Fruit fly (Drosophila melanogaster) whole organism, prepupa: ENCODE data around the gene CG11656.

Experiments
- Blimp-1 ChIP-seq: fragments of 200-800 bp; sonication (Bioruptor generic); optimal IDR thresholded peaks from 3 replicates; lab custom pipeline; 2017; ENCODE audit warnings: missing biosample characterization, missing genetic modification characterization, mild to moderate bottlenecking, moderate library complexity, missing genetic modification reagents
- CG10631 ChIP-seq: fragments of 200-800 bp; sonication (Bioruptor generic); optimal IDR thresholded peaks from 2 replicates; lab custom pipeline; 2016; ENCODE audit warnings: missing biosample characterization, missing genetic modification characterization
- CG10669 ChIP-seq: fragments of 200-800 bp; sonication (Bioruptor generic); optimal IDR thresholded peaks from 3 replicates; lab custom pipeline; 2018; ENCODE audit warnings: missing biosample characterization, mild to moderate bottlenecking, missing genetic modification characterization, moderate library complexity
- CG11762 ChIP-seq: fragments of 200-800 bp; sonication (Bioruptor generic); optimal IDR thresholded peaks from 3 replicates; lab custom pipeline; 2016; ENCODE audit warnings: missing biosample characterization, missing genetic modification characterization; ENCODE audit not compliant: insufficient read depth
- CG11902 ChIP-seq: fragments of 200-800 bp; sonication (Bioruptor generic); optimal IDR thresholded peaks from 3 replicates; lab custom pipeline; 2016; ENCODE audit warnings: missing biosample characterization, missing genetic modification characterization
- CG15336 ChIP-seq: fragments of 200-800 bp; sonication (Bioruptor generic); IDR thresholded peaks from 2 replicates; pipeline ENCODE4 v1.3.6; 2022; ENCODE audit warnings: missing biosample characterization, missing genetic modification characterization
- CG16779 ChIP-seq: fragments of 200-800 bp; sonication (Bioruptor generic); optimal IDR thresholded peaks from 3 replicates; lab custom pipeline; 2017; ENCODE audit warnings: missing biosample characterization, mild to moderate bottlenecking, missing genetic modification characterization
- CG3032 ChIP-seq: fragments of 200-800 bp; optimal IDR thresholded peaks from 2 replicates; lab custom pipeline; 2019; ENCODE audit warnings: missing biosample characterization, mild to moderate bottlenecking, missing genetic modification characterization, moderate library complexity
- CG31627 ChIP-seq: fragments of 200-800 bp; sonication (Bioruptor generic); optimal IDR thresholded peaks from 3 replicates; lab custom pipeline; 2016; ENCODE audit warnings: missing biosample characterization, missing genetic modification characterization
- CG32006 ChIP-seq: fragments of 200-800 bp; sonication (Bioruptor generic); optimal IDR thresholded peaks from 3 replicates; lab custom pipeline; 2017; ENCODE audit warnings: missing biosample characterization, mild to moderate bottlenecking, missing genetic modification characterization
- CG34406 ChIP-seq: fragments of 200-800 bp; sonication (Bioruptor generic); optimal IDR thresholded peaks from 3 replicates; lab custom pipeline; 2016; ENCODE audit warnings: missing biosample characterization, missing genetic modification characterization
- CG3919 ChIP-seq: fragments of 200-800 bp; sonication (Bioruptor generic); optimal IDR thresholded peaks from 3 replicates; lab custom pipeline; 2016; ENCODE audit warnings: missing biosample characterization, missing genetic modification characterization
- CG4318 ChIP-seq: fragments of 200-800 bp; sonication (Bioruptor generic); optimal IDR thresholded peaks from 3 replicates; lab custom pipeline; 2017; ENCODE audit warnings: missing biosample characterization, mild to moderate bottlenecking, missing genetic modification characterization
- CG6276 ChIP-seq: fragments of 200-800 bp; sonication (Bioruptor generic); optimal IDR thresholded peaks from 2 replicates; lab custom pipeline; 2017; ENCODE audit warnings: missing biosample characterization, mild to moderate bottlenecking, missing genetic modification characterization
- CG6792 ChIP-seq: fragments of 200-800 bp; sonication (Bioruptor generic); optimal IDR thresholded peaks from 3 replicates; lab custom pipeline; 2016; ENCODE audit warnings: missing biosample characterization, missing genetic modification characterization
- CG6808 ChIP-seq: fragments of 200-800 bp; sonication (Bioruptor generic); optimal IDR thresholded peaks from 3 replicates; lab custom pipeline; 2017; ENCODE audit warnings: missing biosample characterization, missing genetic modification characterization, mild to moderate bottlenecking, moderate library complexity, missing genetic modification reagents
- CG6854 ChIP-seq: fragments of 200-800 bp; sonication (Bioruptor generic); optimal IDR thresholded peaks from 2 replicates; lab custom pipeline; 2017; ENCODE audit warnings: missing biosample characterization, mild to moderate bottlenecking, missing genetic modification characterization
- CG8632 ChIP-seq: fragments of 200-800 bp; sonication (Bioruptor generic); optimal IDR thresholded peaks from 3 replicates; lab custom pipeline; 2016; ENCODE audit warnings: missing biosample characterization, missing genetic modification characterization
- CG9139 ChIP-seq: fragments of 200-800 bp; sonication (Bioruptor generic); optimal IDR thresholded peaks from 3 replicates; lab custom pipeline; 2017; ENCODE audit warnings: missing biosample characterization, mild to moderate bottlenecking, missing genetic modification characterization
- Eip75B ChIP-seq: fragments of 200-800 bp; sonication (Bioruptor generic); optimal IDR thresholded peaks from 3 replicates; lab custom pipeline; 2016; ENCODE audit warnings: missing biosample characterization, missing genetic modification characterization
- Eip78C ChIP-seq: fragments of 200-800 bp; sonication (Bioruptor generic); peaks from one replicate; lab custom pipeline; 2016; ENCODE audit warnings: missing biosample characterization, missing genetic modification characterization
- Eip93F ChIP-seq: fragments of 200-800 bp; sonication (Bioruptor generic); optimal IDR thresholded peaks from 2 replicates; lab custom pipeline; 2016; ENCODE audit warnings: missing biosample characterization, mild to moderate bottlenecking, missing genetic modification characterization
- Ets21C ChIP-seq: fragments of 200-800 bp; sonication (Bioruptor generic); optimal IDR thresholded peaks from 3 replicates; lab custom pipeline; 2016; ENCODE audit warnings: missing biosample characterization, missing genetic modification characterization
- Ets96B ChIP-seq: fragments of 200-800 bp; optimal IDR thresholded peaks from 2 replicates; lab custom pipeline; 2019; ENCODE audit warnings: missing biosample characterization, mild to moderate bottlenecking, missing genetic modification characterization, moderate library complexity
- Hr38 ChIP-seq: sonication (Bioruptor generic); optimal IDR thresholded peaks from 2 replicates; lab custom pipeline; 2016; ENCODE audit warnings: missing biosample characterization, missing genetic modification characterization
- Hr39 ChIP-seq: fragments of 200-800 bp; sonication (Bioruptor generic); optimal IDR thresholded peaks from 2 replicates; lab custom pipeline; 2016; ENCODE audit warnings: missing biosample characterization, missing genetic modification characterization
- Hr4 ChIP-seq: fragments of 200-800 bp; sonication (Bioruptor generic); optimal IDR thresholded peaks from 3 replicates; lab custom pipeline; 2016; ENCODE audit warnings: missing biosample characterization, missing genetic modification characterization
- Lpt ChIP-seq: fragments of 200-800 bp; sonication (Bioruptor generic); optimal IDR thresholded peaks from 3 replicates; lab custom pipeline; 2016; ENCODE audit warnings: missing biosample characterization, missing genetic modification characterization
- Met ChIP-seq: fragments of 200-800 bp; sonication (Bioruptor generic); optimal IDR thresholded peaks from 3 replicates; lab custom pipeline; 2016; ENCODE audit warnings: missing biosample characterization, missing genetic modification characterization
- OdsH ChIP-seq: fragments of 200-800 bp; sonication (Bioruptor generic); optimal IDR thresholded peaks from 3 replicates; lab custom pipeline; 2016; ENCODE audit warnings: missing biosample characterization, missing genetic modification characterization
- Sox102F ChIP-seq: fragments of 200-800 bp; sonication (Bioruptor generic); optimal IDR thresholded peaks from 2 replicates; lab custom pipeline; 2016; ENCODE audit warnings: missing biosample characterization, mild to moderate bottlenecking, missing genetic modification characterization
- Sox15 ChIP-seq: fragments of 200-800 bp; sonication (Bioruptor generic); optimal IDR thresholded peaks from 3 replicates; lab custom pipeline; 2016; ENCODE audit warnings: missing biosample characterization, missing genetic modification characterization
- achi ChIP-seq: fragments of 200-800 bp; sonication (Bioruptor generic); optimal IDR thresholded peaks from 3 replicates; lab custom pipeline; 2016; ENCODE audit warnings: missing biosample characterization, missing genetic modification characterization
- acj6 ChIP-seq: fragments of 200-800 bp; sonication (Bioruptor generic); optimal IDR thresholded peaks from 3 replicates; lab custom pipeline; 2016; ENCODE audit warnings: missing biosample characterization, missing genetic modification characterization
- eg ChIP-seq: fragments of 200-800 bp; sonication (Bioruptor generic); IDR thresholded peaks from 3 replicates; pipeline ENCODE4 v1.3.6; 2022; ENCODE audit warnings: missing biosample characterization, missing genetic modification characterization
- fd59A ChIP-seq: fragments of 200-800 bp; sonication (Bioruptor generic); optimal IDR thresholded peaks from 2 replicates; lab custom pipeline; 2017; ENCODE audit warnings: missing biosample characterization, mild to moderate bottlenecking, missing genetic modification characterization, missing genetic modification reagents
- fd85E ChIP-seq: fragments of 200-800 bp; sonication (Bioruptor generic); optimal IDR thresholded peaks from 3 replicates; lab custom pipeline; 2016; ENCODE audit warnings: missing biosample characterization, missing genetic modification characterization
- fkh ChIP-seq: fragments of 200-800 bp; sonication (Bioruptor generic); optimal IDR thresholded peaks from 3 replicates; lab custom pipeline; 2017; ENCODE audit warnings: missing biosample characterization, mild to moderate bottlenecking, missing genetic modification characterization, moderate library complexity
- lz ChIP-seq: fragments of 200-800 bp; sonication (Bioruptor generic); optimal IDR thresholded peaks from 3 replicates; lab custom pipeline; 2016; ENCODE audit warnings: missing biosample characterization, missing genetic modification characterization
- salr ChIP-seq, 2 experiments: fragments of 200-800 bp; sonication (Bioruptor generic); optimal IDR thresholded peaks; 3 replicates each; lab custom pipeline; 2016 to 2018; ENCODE audit warnings: missing biosample characterization in 2 of 2, missing genetic modification characterization in 2 of 2, mild to moderate bottlenecking in 1 of 2
- spab ChIP-seq: fragments of 200-800 bp; sonication (Bioruptor generic); optimal IDR thresholded peaks from 2 replicates; lab custom pipeline; 2017; ENCODE audit warnings: missing biosample characterization, mild to moderate bottlenecking, missing genetic modification characterization, missing genetic modification reagents
- ss ChIP-seq, 2 experiments: fragments of 200-800 bp; sonication (Bioruptor generic); optimal IDR thresholded peaks; 2 replicates in 1 of 2; 3 replicates in 1 of 2; lab custom pipeline; 2017 to 2018; ENCODE audit warnings: mild to moderate bottlenecking in 2 of 2, missing biosample characterization in 2 of 2, missing genetic modification characterization in 2 of 2, moderate library complexity in 1 of 2
- svp ChIP-seq: fragments of 200-800 bp; sonication (Bioruptor generic); peaks from one replicate; lab custom pipeline; 2016; ENCODE audit warnings: missing biosample characterization, missing genetic modification characterization
- topi ChIP-seq: fragments of 200-800 bp; sonication (Bioruptor generic); optimal IDR thresholded peaks from 3 replicates; lab custom pipeline; 2016; ENCODE audit warnings: missing biosample characterization, missing genetic modification characterization

Gene CG11656

dm6 chr3R:12981334-12982166 is 28.1 kb upstream of the CG11656 start (continued):
- TF ChIP-seq fkh (GFP tag; lab: Kevin White, UChicago) (no peak), Hr4 (GFP tag; lab: Kevin White, UChicago) (peak; percentile 68), salr (GFP tag; optimal IDR thresholded peaks at IDR 0.05; lab: Kevin White, UChicago) (peak; percentile 18 to 67), spab (peak; percentile 78), CG10631 (GFP tag; lab: Kevin White, UChicago) (peak; percentile 67), Lpt (GFP tag; lab: Kevin White, UChicago) (peak; percentile 40), Eip78C (GFP tag; lab: Kevin White, UChicago) (peak; percentile 96), topi (GFP tag; lab: Kevin White, UChicago) (peak; percentile 73), CG34406 (GFP tag; lab: Kevin White, UChicago) (peak; percentile 76), CG4318 (GFP tag; lab: Kevin White, UChicago) (peak; percentile 72)

- TF ChIP-seq Sox102F (no peak), CG11762 (GFP tag; lab: Kevin White, UChicago) (peak; percentile 44), CG10669 (GFP tag; lab: Kevin White, UChicago) (peak; percentile 76), CG34406 (GFP tag; lab: Kevin White, UChicago) (peak; percentile 54), CG3032 (tag; lab: Kevin White, UChicago) (peak; percentile 68), CG6854 (no peak), Ets96B (tag; lab: Kevin White, UChicago) (peak; percentile 63), CG16779 (tag; lab: Kevin White, UChicago) (no peak), Ets21C (GFP tag; lab: Kevin White, UChicago) (no peak), CG8632 (GFP tag; lab: Kevin White, UChicago) (peak; percentile 72), CG10631 (GFP tag; lab: Kevin White, UChicago) (peak; percentile 49), CG6792 (peak; percentile 53), CG31627 (peak; percentile 49), CG11902 (GFP tag; lab: Kevin White, UChicago) (peak; percentile 32), CG15336 (GFP tag; lab: Robert Waterston, UW) (peak; percentile 50), fd85E (peak; percentile 21), CG6808 (GFP tag; lab: Kevin White, UChicago) (peak; percentile 62), lz (GFP tag; lab: Kevin White, UChicago) (peak; percentile 44), CG32006 (GFP tag; lab: Kevin White, UChicago) (peak; percentile 79), Hr38 (GFP tag; lab: Kevin White, UChicago) (no peak), ss (GFP tag; optimal IDR thresholded peaks at IDR 0.05; lab: Kevin White, UChicago) (peak; percentile 20 to 56), Met (GFP tag; lab: Kevin White, UChicago) (peak; percentile 65), CG6276 (GFP tag; lab: Kevin White, UChicago) (peak; percentile 70), eg (GFP tag; lab: Robert Waterston, UW) (peak; percentile 87), achi (GFP tag; lab: Kevin White, UChicago) (peak; percentile 61), Eip75B (GFP tag; lab: Kevin White, UChicago) (peak; percentile 42), topi (GFP tag; lab: Kevin White, UChicago) (peak; percentile 65), Hr4 (GFP tag; lab: Kevin White, UChicago) (peak; percentile 65), Sox15 (peak; percentile 40), spab (no peak), fkh (GFP tag; lab: Kevin White, UChicago) (peak; percentile 85), Eip78C (GFP tag; lab: Kevin White, UChicago) (peak; percentile 93), CG3919 (GFP tag; lab: Kevin White, UChicago) (no peak), OdsH (GFP tag; lab: Kevin White, UChicago) (peak; percentile 63), svp (GFP tag; lab: Kevin White, UChicago) (peak; percentile 51), salr (GFP tag; optimal IDR thresholded peaks at IDR 0.05; lab: Kevin White, UChicago) (peak; percentile 25 to 64), Blimp-1 (GFP tag; lab: Kevin White, UChicago) (no peak), fd59A (GFP tag; lab: Kevin White, UChicago) (peak; percentile 58), Hr39 (GFP tag; lab: Kevin White, UChicago) (peak; percentile 50), acj6 (GFP tag; lab: Kevin White, UChicago) (peak; percentile 66), Eip93F (GFP tag; lab: Kevin White, UChicago) (peak; percentile 43), CG9139 (GFP tag; lab: Kevin White, UChicago) (no peak)
Observed at dm6 chr3R:12982167-12982981, 27.3 kb upstream of the CG11656 start.
